Worm (Caenorhabditis elegans) whole organism, L4 larva: ENCODE results near the gene cct-5.

ENCODE experiments used
- F26F4.8 ChIP-seq: fragments of 200-800 bp; sonication (Bioruptor generic); conservative IDR thresholded peaks from 2 replicates; pipeline ENCODE4 v1.3.6; 2022; ENCODE audit warnings: missing genetic modification characterization, missing compliant biosample characterization
- egl-27 ChIP-seq: sonication (generic microtip); optimal IDR thresholded peaks from 3 replicates; lab custom pipeline; 2017; ENCODE audit warnings: missing biosample characterization, missing genetic modification reagents, missing genetic modification characterization
- madf-5 ChIP-seq, 2 experiments: fragments of 200-800 bp; sonication (Bioruptor generic); IDR thresholded peaks; 2 replicates each; pipeline ENCODE4 v1.3.6; 2022; ENCODE audit warnings: missing compliant biosample characterization in 2 of 2, missing genetic modification characterization in 2 of 2
- pqm-1 ChIP-seq: sonication (generic microtip); optimal IDR thresholded peaks from 2 replicates; lab custom pipeline; 2017; ENCODE audit warnings: missing biosample characterization, missing genetic modification characterization
- snpc-4 ChIP-seq: fragments of 150-350 bp; optimal IDR thresholded peaks from 2 replicates; lab custom pipeline; 2014; ENCODE audit warnings: missing biosample characterization, missing genetic modification characterization
- ztf-11 ChIP-seq: fragments of 150-350 bp; optimal IDR thresholded peaks from 2 replicates; lab custom pipeline; 2014; ENCODE audit warnings: missing biosample characterization, missing genetic modification characterization

ce11 chrIII:4482986-4483385 lies 24.9 kb downstream of the cct-5 start:
- TF ChIP-seq ztf-11 (no peak), F26F4.8 (GFP tag; lab: Robert Waterston, UW) (no peak), madf-5 (GFP tag; IDR thresholded peaks at IDR 0.05; lab: Robert Waterston, UW) (no peak), snpc-4 (no peak), egl-27 (tag; lab: Kevin White, UChicago) (no peak), pqm-1 (tag; lab: Kevin White, UChicago) (no peak)
